Worm (Caenorhabditis elegans): ENCODE data around the gene col-71.

DNA sequence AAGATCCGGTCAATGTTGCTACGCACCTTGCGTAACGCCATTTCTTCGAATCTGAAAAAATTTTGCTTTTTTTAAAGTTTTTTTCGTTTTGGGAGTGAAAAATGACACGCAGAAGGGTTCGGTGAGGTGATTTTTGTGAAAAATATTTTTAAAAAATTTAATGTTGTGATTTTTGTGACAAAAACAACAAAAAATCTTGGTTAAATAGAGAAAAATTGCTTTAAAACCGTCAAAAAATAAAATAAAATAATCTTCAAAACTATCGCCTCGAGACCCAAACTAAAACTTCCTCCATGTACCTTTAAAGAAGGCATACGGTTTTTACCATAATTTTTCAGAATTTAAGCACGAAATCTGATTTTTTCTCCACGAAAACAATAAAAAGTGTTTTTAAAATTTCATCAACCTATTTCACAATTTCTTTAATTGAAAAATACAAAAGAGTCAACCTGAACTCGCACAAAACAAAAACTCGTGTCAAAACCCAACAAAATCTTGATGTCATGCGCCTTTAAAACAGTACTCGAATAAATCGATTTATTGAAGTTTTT lies 44.1 kb upstream of the col-71 start, which contains the start of gene apd-3:
- TF ChIP-seq ama-1 (optimal IDR thresholded peaks at IDR 0.05), result no peak
- TF ChIP-seq hnd-1 (tag; optimal IDR thresholded peaks at IDR 0.05), result no peak
- TF ChIP-seq flt-1 (GFP tag; IDR thresholded peaks at IDR 0.05), result no peak
- no peak for TF ChIP-seq sea-1 (GFP tag; conservative IDR thresholded peaks at IDR 0.05)
- no peak for TF ChIP-seq ets-7 (tag; optimal IDR thresholded peaks at IDR 0.05)
- TF ChIP-seq aly-1 (tag; optimal IDR thresholded peaks at IDR 0.05), result no peak
- TF ChIP-seq pes-1 (GFP tag; IDR thresholded peaks at IDR 0.05), result no peak
- TF ChIP-seq ceh-13 (GFP tag; optimal IDR thresholded peaks at IDR 0.05), result no peak
- no peak for TF ChIP-seq F13C5.2 (tag; optimal IDR thresholded peaks at IDR 0.05)
- no peak for TF ChIP-seq tra-4 (tag; optimal IDR thresholded peaks at IDR 0.05)
- TF ChIP-seq ceh-36 (tag; optimal IDR thresholded peaks at IDR 0.05), result no peak
- TF ChIP-seq hmbx-1 (tag; optimal IDR thresholded peaks at IDR 0.05), result no peak
- TF ChIP-seq tbx-37 (GFP tag; conservative IDR thresholded peaks at IDR 0.05), result no peak
- TF ChIP-seq tbx-11 (GFP tag; IDR thresholded peaks at IDR 0.05), result no peak

All from whole organism, early embryonic.